Worm (Caenorhabditis elegans) whole organism, L1 larva: ENCODE results near the gene F35H8.2.
A peak's percentile ranks its signal among the peaks of the same experiment; 100 is the strongest.

Source experiments
- C04F5.9 ChIP-seq: sonication (generic microtip); optimal IDR thresholded peaks from 2 replicates; lab custom pipeline; 2016; ENCODE audit warnings: missing genetic modification characterization, missing compliant biosample characterization
- C16A3.4 ChIP-seq: fragments of 150-350 bp; optimal IDR thresholded peaks from 2 replicates; lab custom pipeline; 2014; ENCODE audit warnings: missing biosample characterization, missing genetic modification characterization
- C34B4.2 ChIP-seq: sonication (generic microtip); optimal IDR thresholded peaks from 2 replicates; lab custom pipeline; 2017; ENCODE audit warnings: mild to moderate bottlenecking, missing genetic modification characterization, missing compliant biosample characterization
- ama-1 ChIP-seq: fragments of 150-350 bp; optimal IDR thresholded peaks from 2 replicates; lab custom pipeline; 2014
- ceh-90 ChIP-seq: sonication (generic microtip); optimal IDR thresholded peaks from 2 replicates; lab custom pipeline; 2016; ENCODE audit warnings: missing genetic modification characterization, missing compliant biosample characterization
- efl-1 ChIP-seq, 4 experiments: fragments of 150-350 bp; optimal IDR thresholded peaks in 3 of 4; peaks in 1 of 4; 1 replicate in 1 of 4; 2 replicates in 3 of 4; lab custom pipeline; 2014; ENCODE audit warnings: missing biosample characterization in 2 of 4, missing genetic modification characterization in 2 of 4, missing genetic modification reagents in 2 of 4
- egl-13 ChIP-seq: sonication (generic microtip); optimal IDR thresholded peaks from 2 replicates; lab custom pipeline; 2016; ENCODE audit warnings: missing genotype, missing genetic modification reagents, missing genetic modification characterization, missing compliant biosample characterization
- egl-27 ChIP-seq, 2 experiments: fragments of 150-350 bp in 1 of 2; sonication (generic microtip); optimal IDR thresholded peaks; 3 replicates each; lab custom pipeline; 2017 to 2018; ENCODE audit warnings: missing biosample characterization in 2 of 2, missing genetic modification characterization in 2 of 2, missing genetic modification reagents in 2 of 2
- fkh-10 ChIP-seq: sonication (generic microtip); optimal IDR thresholded peaks from 2 replicates; lab custom pipeline; 2017; ENCODE audit warnings: missing biosample characterization, missing genetic modification reagents, missing genetic modification characterization
- hlh-17 ChIP-seq: fragments of 200-800 bp; sonication (Bioruptor generic); optimal IDR thresholded peaks from 2 replicates; lab custom pipeline; 2018; ENCODE audit warnings: missing genetic modification characterization, mild to moderate bottlenecking, missing compliant biosample characterization, moderate library complexity, borderline replicate concordance
- hlh-4 ChIP-seq: sonication (generic microtip); optimal IDR thresholded peaks from 2 replicates; lab custom pipeline; 2016; ENCODE audit warnings: mild to moderate bottlenecking, missing genetic modification characterization, missing compliant biosample characterization
- lin-14 ChIP-seq: fragments of 200-800 bp; sonication (Bioruptor generic); optimal IDR thresholded peaks from 2 replicates; lab custom pipeline; 2018; ENCODE audit warnings: mild to moderate bottlenecking, missing genetic modification characterization, moderate library complexity, missing compliant biosample characterization
- lin-35 ChIP-seq, 2 experiments: fragments of 150-350 bp; optimal IDR thresholded peaks; 2 replicates each; lab custom pipeline; 2014; ENCODE audit warnings: missing biosample characterization in 2 of 2, missing genetic modification characterization in 2 of 2, missing genetic modification reagents in 2 of 2
- mef-2 ChIP-seq: fragments of 150-350 bp; optimal IDR thresholded peaks from 2 replicates; lab custom pipeline; 2014; ENCODE audit warnings: missing biosample characterization, missing genetic modification characterization
- nhr-12 ChIP-seq: sonication (generic microtip); optimal IDR thresholded peaks from 2 replicates; lab custom pipeline; 2017; ENCODE audit warnings: missing biosample characterization, missing genetic modification characterization
- nhr-47 ChIP-seq: sonication (generic microtip); optimal IDR thresholded peaks from 2 replicates; lab custom pipeline; 2016; ENCODE audit warnings: mild to moderate bottlenecking, missing genetic modification characterization, moderate library complexity, missing compliant biosample characterization
- nhr-71 ChIP-seq: sonication (generic microtip); optimal IDR thresholded peaks from 2 replicates; lab custom pipeline; 2016; ENCODE audit warnings: mild to moderate bottlenecking, missing genetic modification characterization, moderate library complexity, missing compliant biosample characterization
- pax-3 ChIP-seq: fragments of 200-800 bp; sonication (Bioruptor generic); optimal IDR thresholded peaks from 2 replicates; lab custom pipeline; 2018; ENCODE audit warnings: mild to moderate bottlenecking, missing genetic modification characterization, moderate library complexity, missing compliant biosample characterization
- rnt-1 ChIP-seq: sonication (generic microtip); optimal IDR thresholded peaks from 2 replicates; lab custom pipeline; 2016; ENCODE audit warnings: mild to moderate bottlenecking, missing genetic modification characterization, moderate library complexity, missing compliant biosample characterization
- skn-1 ChIP-seq: fragments of 150-350 bp; optimal IDR thresholded peaks from 2 replicates; lab custom pipeline; 2014; ENCODE audit warnings: missing biosample characterization, missing genetic modification characterization
- sox-4 ChIP-seq: sonication (generic microtip); optimal IDR thresholded peaks from 2 replicates; lab custom pipeline; 2016; ENCODE audit warnings: missing genetic modification characterization, missing compliant biosample characterization
- unc-130 ChIP-seq: fragments of 150-350 bp; optimal IDR thresholded peaks from 2 replicates; lab custom pipeline; 2017; ENCODE audit warnings: missing biosample characterization, missing genetic modification characterization, inconsistent platforms
- unc-30 ChIP-seq: sonication (generic microtip); optimal IDR thresholded peaks from 2 replicates; lab custom pipeline; 2017; ENCODE audit warnings: missing biosample characterization, missing genetic modification characterization
- ztf-4 ChIP-seq: fragments of 150-350 bp; optimal IDR thresholded peaks from 2 replicates; lab custom pipeline; 2014; ENCODE audit warnings: missing biosample characterization, missing genetic modification characterization

Gene F35H8.2

ce11 chrII:9605954-9606353 is 50.7 kb downstream of the F35H8.2 start (continued):
- TF ChIP-seq hlh-17 (GFP tag; lab: Kevin White, UChicago) (no peak), nhr-12 (tag; lab: Kevin White, UChicago) (no peak), ceh-90 (tag; lab: Kevin White, UChicago) (no peak), rnt-1 (tag; lab: Kevin White, UChicago) (no peak), C34B4.2 (tag; lab: Kevin White, UChicago) (no peak), C16A3.4 (no peak), mef-2 (tag; lab: Kevin White, UChicago) (no peak), pax-3 (tag; lab: Kevin White, UChicago) (no peak), lin-14 (peak; percentile 43), sox-4 (tag; lab: Kevin White, UChicago) (no peak), unc-130 (tag; lab: Kevin White, UChicago) (no peak), C04F5.9 (tag; lab: Kevin White, UChicago) (no peak), fkh-10 (GFP tag; lab: Kevin White, UChicago) (no peak), skn-1 (tag; lab: Kevin White, UChicago) (no peak), nhr-47 (tag; lab: Kevin White, UChicago) (no peak), nhr-71 (peak; percentile 45), ztf-4 (tag; lab: Kevin White, UChicago) (no peak), egl-13 (tag; lab: Kevin White, UChicago) (no peak), lin-35 (GFP tag; optimal IDR thresholded peaks at IDR 0.05; lab: Kevin White, UChicago) (peak in 1 of 2 experiments; percentile 7)
- TF ChIP-seq, all 84 proteins: peak for 11

DNA sequence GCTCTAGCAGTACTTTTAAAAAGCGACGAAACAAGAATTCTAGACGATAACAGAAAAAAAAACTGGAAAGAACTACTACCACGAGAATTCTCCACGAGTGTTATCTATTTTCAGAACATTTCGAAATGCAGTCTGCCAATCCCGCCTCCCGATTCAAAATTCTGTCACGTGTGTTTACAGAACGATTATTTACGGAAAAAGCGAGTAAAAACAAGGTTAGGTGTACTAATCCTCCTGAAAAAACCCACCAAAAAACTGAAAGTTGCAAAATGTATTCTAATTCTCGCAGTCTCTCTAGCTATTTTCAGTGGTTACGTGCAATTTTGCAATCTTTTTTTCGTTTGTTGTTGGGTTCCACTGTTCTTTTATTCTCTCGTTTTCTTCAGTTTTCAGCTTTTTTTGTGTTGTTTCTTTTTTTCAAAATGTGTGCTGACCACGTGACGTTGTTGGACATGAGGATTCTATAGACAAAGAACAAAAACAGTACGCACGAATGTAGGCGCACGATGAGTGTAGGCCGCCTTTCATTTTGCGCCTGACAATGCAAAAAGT is 51.3 kb downstream of the F35H8.2 start:
- TF ChIP-seq efl-1 (optimal IDR thresholded peaks at IDR 0.05; lab: Kevin White, UChicago) (no peak), efl-1 (GFP tag; optimal IDR thresholded peaks at IDR 0.05 in 1 of 2; lab: Kevin White, UChicago) (peak in 1 of 2 experiments; percentile 42), nhr-47 (tag; lab: Kevin White, UChicago) (no peak), unc-30 (tag; lab: Kevin White, UChicago) (no peak), hlh-4 (no peak), egl-27 (tag; optimal IDR thresholded peaks at IDR 0.05; lab: Kevin White, UChicago) (no peak), ceh-90 (tag; lab: Kevin White, UChicago) (no peak), ama-1 (lab: Kevin White, UChicago) (no peak), lin-35 (GFP tag; optimal IDR thresholded peaks at IDR 0.05; lab: Kevin White, UChicago) (peak in 1 of 2 experiments; percentile 44)
